Fruit fly (Drosophila melanogaster) whole organism: ENCODE data around the gene CG34447.

Source experiments
- Dll ChIP-seq: fragments of >200 bp; optimal IDR thresholded peaks from 2 replicates; lab custom pipeline; 2017
- pan ChIP-seq: fragments of >200 bp; optimal IDR thresholded peaks from 2 replicates; lab custom pipeline; 2017
- usp ChIP-seq: fragments of >200 bp; optimal IDR thresholded peaks from 2 replicates; lab custom pipeline; 2017; ENCODE audit warnings: missing biosample characterization, missing genetic modification characterization, mixed read lengths

DNA sequence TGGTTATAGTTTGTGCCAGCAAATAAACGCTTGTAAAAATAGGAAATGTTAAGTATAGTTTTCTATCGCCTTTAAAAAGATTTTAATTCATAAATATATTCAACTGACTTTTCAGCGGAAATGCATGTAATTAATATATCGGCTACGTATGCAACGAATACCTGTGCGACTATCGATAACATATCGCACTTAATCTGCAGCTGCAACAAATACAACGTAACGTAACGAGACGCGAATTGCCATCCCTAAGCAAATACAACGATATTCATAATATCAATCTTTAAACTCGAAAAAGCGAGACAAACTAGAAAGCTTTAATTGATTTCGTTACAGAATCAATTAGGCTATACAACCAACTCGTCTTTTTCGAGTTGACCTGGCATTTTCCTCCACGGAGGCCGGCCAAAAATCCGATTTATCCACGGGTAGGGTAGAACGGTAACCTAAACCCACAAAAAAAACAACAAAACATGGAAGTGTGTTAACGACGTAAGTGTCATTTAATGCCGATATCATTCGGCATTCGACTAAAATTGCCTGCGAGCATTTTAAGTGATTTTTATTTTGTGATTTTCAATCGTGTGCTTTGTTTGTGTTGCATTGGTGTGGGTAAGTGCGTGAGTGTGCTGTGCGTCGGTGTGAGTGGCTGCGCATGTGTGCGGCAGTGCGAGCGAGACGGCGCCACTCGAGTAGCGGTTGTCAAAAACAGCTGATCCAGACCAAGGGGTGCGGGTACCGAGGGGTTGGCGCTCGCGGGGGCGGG, 44.0 kb downstream of the CG34447 start, which contains the start of gene Atxn7:
- TF ChIP-seq Dll (no peak), usp (no peak), pan (lab: Kevin White, UChicago) (no peak)
